Worm (Caenorhabditis elegans): ENCODE measurements around the gene slc-36.1.

DNA sequence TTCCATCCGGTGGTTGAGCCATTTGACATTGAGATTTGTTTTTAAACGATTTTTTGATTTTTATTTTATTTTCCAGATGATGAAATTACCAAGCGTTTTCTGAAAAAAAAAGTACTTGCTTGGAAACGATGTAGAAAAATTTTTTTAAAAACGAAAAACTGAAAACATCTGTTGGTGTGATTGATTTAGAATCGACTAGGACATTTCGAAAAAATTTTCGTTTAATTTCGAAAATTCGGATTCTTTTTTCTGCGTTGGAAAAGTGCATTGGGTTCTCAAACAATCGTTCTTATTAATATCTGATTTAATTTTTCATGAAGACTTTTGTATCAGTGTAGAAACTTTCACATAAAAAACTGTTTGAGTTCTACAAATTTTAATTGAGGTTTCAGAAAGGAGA lies 52.0 kb downstream of the slc-36.1 start, which contains the start of gene F53A2.9:
- TF ChIP-seq ref-1 (GFP tag; conservative IDR thresholded peaks at IDR 0.05) (no peak), tab-1 (GFP tag; IDR thresholded peaks at IDR 0.05) (no peak), T22C8.4 (GFP tag; IDR thresholded peaks at IDR 0.05) (no peak), med-1 (GFP tag; optimal IDR thresholded peaks at IDR 0.05; ENCODE audit: insufficient read depth) (no peak), cog-1 (tag; optimal IDR thresholded peaks at IDR 0.05) (no peak), flt-1 (GFP tag; IDR thresholded peaks at IDR 0.05) (no peak), klf-2 (GFP tag; conservative IDR thresholded peaks at IDR 0.05) (no peak), ztf-29 (GFP tag; IDR thresholded peaks at IDR 0.05) (no peak)
